Worm (Caenorhabditis elegans): Measurements from ENCODE around the gene Y37H2A.18.

Gene Y37H2A.18

DNA sequence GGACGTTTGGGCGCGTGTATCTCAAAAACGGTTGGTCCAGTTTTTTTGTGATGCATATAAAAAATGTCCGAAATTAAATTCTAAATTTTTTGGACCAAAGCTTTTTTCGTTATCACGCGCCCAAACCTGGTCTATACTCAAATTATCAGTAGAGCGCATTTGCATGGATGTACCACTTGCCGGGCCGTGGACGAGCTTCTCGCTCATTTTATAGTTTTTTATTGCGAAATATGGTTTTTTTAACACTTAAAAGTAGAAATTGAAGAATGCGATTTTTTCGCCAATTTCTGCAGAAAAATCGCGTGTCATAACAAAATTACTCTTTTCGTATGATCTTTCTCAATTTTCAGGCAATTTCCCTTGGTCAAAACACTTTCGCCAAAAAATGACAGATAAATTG, 18.0 kb downstream of the Y37H2A.18 start:
- TF ChIP-seq mes-2 (tag; optimal IDR thresholded peaks at IDR 0.05; ENCODE audit: poor library complexity, severe bottlenecking) (peak; percentile 45), aha-1 (tag) (peak; percentile 34), lin-38 (GFP tag; IDR thresholded peaks at IDR 0.05) (peak; percentile 92)

ce11 chrV:18109449-18109848, 23.6 kb downstream of the Y37H2A.18 start:
- peak in 1 of 2 experiments; percentile 97 for TF ChIP-seq unc-62 (GFP tag; optimal IDR thresholded peaks at IDR 0.05 in 1 of 2)
- TF ChIP-seq unc-62 (tag; optimal IDR thresholded peaks at IDR 0.05) = no peak
- TF ChIP-seq mdl-1 (tag; optimal IDR thresholded peaks at IDR 0.05) = no peak

- TF ChIP-seq egl-27 (tag; optimal IDR thresholded peaks at IDR 0.05) = no peak
- no peak for TF ChIP-seq lin-1 (GFP tag; IDR thresholded peaks at IDR 0.05)
- no peak for TF ChIP-seq tag-97 (GFP tag; IDR thresholded peaks at IDR 0.05)
- no peak for TF ChIP-seq mdl-1 (tag; optimal IDR thresholded peaks at IDR 0.05)
- no peak for TF ChIP-seq lir-3 (tag; optimal IDR thresholded peaks at IDR 0.05)
- no peak for TF ChIP-seq F10B5.3 (tag; optimal IDR thresholded peaks at IDR 0.05)
- no peak for TF ChIP-seq ztf-11 (tag; optimal IDR thresholded peaks at IDR 0.05)
- TF ChIP-seq unc-39 (tag; optimal IDR thresholded peaks at IDR 0.05) = no peak
- TF ChIP-seq arid-1 (GFP tag; conservative IDR thresholded peaks at IDR 0.05) = no peak
- TF ChIP-seq nhr-41 (GFP tag; IDR thresholded peaks at IDR 0.05) = no peak
- no peak for TF ChIP-seq unc-62 (GFP tag; optimal IDR thresholded peaks at IDR 0.05 in 1 of 2)
- TF ChIP-seq unc-62 (tag; optimal IDR thresholded peaks at IDR 0.05) = no peak
- no peak for TF ChIP-seq F49E8.2 (tag; optimal IDR thresholded peaks at IDR 0.05; ENCODE audit: borderline replicate concordance)
- TF ChIP-seq lin-38 (GFP tag; IDR thresholded peaks at IDR 0.05) = no peak
- TF ChIP-seq zip-11 (GFP tag; IDR thresholded peaks at IDR 0.05) = no peak
- TF ChIP-seq nhr-42 (GFP tag; IDR thresholded peaks at IDR 0.05) = no peak
- no peak for TF ChIP-seq daf-16 (GFP tag; optimal IDR thresholded peaks at IDR 0.05)
- no peak for TF ChIP-seq daf-16 (tag; optimal IDR thresholded peaks at IDR 0.05)
- no peak for TF ChIP-seq ceh-20 (GFP tag; IDR thresholded peaks at IDR 0.05)
These were observed 25.1 kb downstream of the Y37H2A.18 start, which contains the start of gene Y37H2A.1 for ce11 chrV:18107969-18108368. Gene Y37H2A.1, plus strand, starts transcription at chrV:18108269.

DNA sequence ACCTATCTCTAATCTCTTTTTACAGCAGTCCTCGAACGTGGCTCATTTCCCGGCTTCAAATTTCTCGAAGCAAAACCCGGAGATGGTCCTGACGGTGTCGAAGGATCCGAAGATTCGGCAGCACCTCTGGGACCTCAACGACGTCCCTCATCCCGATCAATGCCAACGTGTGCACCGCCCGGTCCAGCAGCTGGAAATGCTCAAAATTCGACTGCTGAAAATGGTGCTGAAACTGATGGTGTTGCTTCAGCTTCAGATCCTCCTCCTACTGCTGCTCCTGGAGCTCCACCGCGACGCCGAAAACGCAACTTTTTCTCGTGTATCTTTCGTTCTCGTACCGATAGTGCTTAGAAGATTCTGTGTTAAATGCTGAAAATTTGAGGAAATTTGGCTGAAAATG, 27.0 kb downstream of the Y37H2A.18 start:
- TF ChIP-seq egl-43 (GFP tag; IDR thresholded peaks at IDR 0.05) (0 out of 2 replicates have a peak, but pooled peaks have one; percentile 22), spr-3 (GFP tag; optimal IDR thresholded peaks at IDR 0.05) (no peak), madf-5 (GFP tag; IDR thresholded peaks at IDR 0.05) (no peak), nhr-48 (tag; optimal IDR thresholded peaks at IDR 0.05) (no peak), aha-1 (tag) (peak; percentile 72), ceh-32 (tag; optimal IDR thresholded peaks at IDR 0.05; ENCODE audit: poor library complexity) (no peak), set-16 (GFP tag; IDR thresholded peaks at IDR 0.05) (peak; percentile 72), dmd-9 (GFP tag; IDR thresholded peaks at IDR 0.05) (no peak), ztf-7 (tag; optimal IDR thresholded peaks at IDR 0.05) (no peak), F10B5.3 (tag; optimal IDR thresholded peaks at IDR 0.05) (no peak), madf-9 (GFP tag; conservative IDR thresholded peaks at IDR 0.05) (no peak), R02D3.7 (tag; optimal IDR thresholded peaks at IDR 0.05) (no peak)

ce11 chrV:18098387-18098786, 34.7 kb downstream of the Y37H2A.18 start, which contains the start of gene par-4:
Gene par-4, plus strand, starts transcription at chrV:18098687.
- TF ChIP-seq dve-1 (tag; optimal IDR thresholded peaks at IDR 0.05; ENCODE audit: insufficient read depth) = no peak
- TF ChIP-seq sdz-12 (GFP tag; optimal IDR thresholded peaks at IDR 0.05) = no peak
- no peak for TF ChIP-seq lin-1 (GFP tag; IDR thresholded peaks at IDR 0.05)
- no peak for TF ChIP-seq ceh-20 (GFP tag; IDR thresholded peaks at IDR 0.05)
- TF ChIP-seq ceh-32 (tag; optimal IDR thresholded peaks at IDR 0.05; ENCODE audit: poor library complexity) = no peak
- TF ChIP-seq lin-13 (GFP tag; optimal IDR thresholded peaks at IDR 0.05) = no peak
- no peak for TF ChIP-seq nhr-25 (tag; optimal IDR thresholded peaks at IDR 0.05; ENCODE audit: borderline replicate concordance, insufficient read depth)
- TF ChIP-seq mes-2 (tag; optimal IDR thresholded peaks at IDR 0.05; ENCODE audit: poor library complexity, severe bottlenecking) = no peak
- TF ChIP-seq nhr-77 (tag; optimal IDR thresholded peaks at IDR 0.05) = no peak
- no peak for TF ChIP-seq zfp-3 (GFP tag; conservative IDR thresholded peaks at IDR 0.05)
- no peak for TF ChIP-seq nhr-237 (tag; optimal IDR thresholded peaks at IDR 0.05)
- no peak for TF ChIP-seq nhr-48 (tag; optimal IDR thresholded peaks at IDR 0.05)
- TF ChIP-seq D1046.2 (GFP tag; IDR thresholded peaks at IDR 0.05) = no peak
- TF ChIP-seq arid-1 (GFP tag; conservative IDR thresholded peaks at IDR 0.05) = no peak
- no peak for TF ChIP-seq daf-16 (GFP tag; optimal IDR thresholded peaks at IDR 0.05)
- TF ChIP-seq daf-16 (tag; optimal IDR thresholded peaks at IDR 0.05) = no peak
